Fruit fly (Drosophila melanogaster): Measurements from ENCODE around the gene Poxm.

Gene Poxm

dm6 chr3R:8355579-8355978 lies 22.0 kb upstream of the Poxm start (continued):
- TF ChIP-seq dmrt11E (tag; optimal IDR thresholded peaks at IDR 0.05) (peak; percentile 57), CG14014 (GFP tag; IDR thresholded peaks at IDR 0.05) (peak; percentile 96), jigr1 (GFP tag; IDR thresholded peaks at IDR 0.05) (peak; percentile 67; the same call in 2 of the 3 replicates), dmrt99B (tag; optimal IDR thresholded peaks at IDR 0.05) (peak; percentile 94), bcd (GFP tag; optimal IDR thresholded peaks at IDR 0.05) (peak; percentile 93), NK7.1 (GFP tag; optimal IDR thresholded peaks at IDR 0.05) (peak; percentile 97), Oli (tag; optimal IDR thresholded peaks at IDR 0.05) (peak; percentile 93), CG17568 (GFP tag; optimal IDR thresholded peaks at IDR 0.05) (peak; percentile 94), CG1529 (GFP tag; optimal IDR thresholded peaks at IDR 0.05) (peak; percentile 77), fru (optimal IDR thresholded peaks at IDR 0.05) (no peak), CG33557 (GFP tag; optimal IDR thresholded peaks at IDR 0.05) (peak; percentile 36), sd (tag; optimal IDR thresholded peaks at IDR 0.05) (peak; percentile 90), CG1603 (tag; optimal IDR thresholded peaks at IDR 0.05) (peak; percentile 96), ash1 (GFP tag; optimal IDR thresholded peaks at IDR 0.05) (peak; percentile 70), Awh (GFP tag; IDR thresholded peaks at IDR 0.05) (peak; percentile 90), Eip74EF (GFP tag; optimal IDR thresholded peaks at IDR 0.05) (peak in 1 of 2 experiments; percentile 81), toy (GFP tag; IDR thresholded peaks at IDR 0.05) (peak; percentile 79), CG9817 (tag; optimal IDR thresholded peaks at IDR 0.05) (peak; percentile 96), CG32532 (GFP tag; IDR thresholded peaks at IDR 0.05) (peak; percentile 98), Dek (tag; optimal IDR thresholded peaks at IDR 0.05) (peak; percentile 97), HLH3B (GFP tag; IDR thresholded peaks at IDR 0.05) (peak; percentile 94), trem (tag; optimal IDR thresholded peaks at IDR 0.05) (peak; percentile 83), HmgD (GFP tag; optimal IDR thresholded peaks at IDR 0.05) (peak; percentile 94), Vsx1 (GFP tag; optimal IDR thresholded peaks at IDR 0.05) (peak; percentile 91), Med (GFP tag) (peak; percentile 100), Hr3 (GFP tag; optimal IDR thresholded peaks at IDR 0.05) (peak; percentile 93), CG30020 (tag; optimal IDR thresholded peaks at IDR 0.05) (peak; percentile 17), ttk (GFP tag; IDR thresholded peaks at IDR 0.05) (peak; percentile 90), CG5953 (GFP tag; IDR thresholded peaks at IDR 0.05) (peak; percentile 90), CG14441 (GFP tag; IDR thresholded peaks at IDR 0.05) (peak; percentile 94), fd64A (GFP tag; optimal IDR thresholded peaks at IDR 0.05) (peak; percentile 66), CG43689 (GFP tag; IDR thresholded peaks at IDR 0.05) (peak; percentile 76), HLHmδ (GFP tag; optimal IDR thresholded peaks at IDR 0.05) (no peak), Camta (GFP tag; optimal IDR thresholded peaks at IDR 0.05) (peak; percentile 96), gcm (GFP tag; optimal IDR thresholded peaks at IDR 0.05) (peak; percentile 83), rib (GFP tag; IDR thresholded peaks at IDR 0.05) (peak; percentile 96), CG14710 (tag; optimal IDR thresholded peaks at IDR 0.05) (peak; percentile 80), btn (GFP tag; optimal IDR thresholded peaks at IDR 0.05) (peak; percentile 74), oc (tag; optimal IDR thresholded peaks at IDR 0.05) (peak; percentile 93), CG14050 (GFP tag; IDR thresholded peaks at IDR 0.05) (peak; percentile 91), Fer1 (GFP tag; optimal IDR thresholded peaks at IDR 0.05) (peak; percentile 97), CG3847 (GFP tag; IDR thresholded peaks at IDR 0.05) (peak; percentile 96), ab (GFP tag; optimal IDR thresholded peaks at IDR 0.05) (peak; percentile 73), CG11696 (GFP tag; IDR thresholded peaks at IDR 0.05) (peak; percentile 84), CG6854 (GFP tag; optimal IDR thresholded peaks at IDR 0.05) (peak; percentile 93), crol (GFP tag; IDR thresholded peaks at IDR 0.05) (peak; percentile 58), CG11398 (GFP tag; optimal IDR thresholded peaks at IDR 0.05) (peak; percentile 88), aop (GFP tag; IDR thresholded peaks at IDR 0.05) (peak; percentile 69), fd102C (GFP tag; optimal IDR thresholded peaks at IDR 0.05) (no peak), CG3281 (GFP tag; optimal IDR thresholded peaks at IDR 0.05) (peak; percentile 96), bigmax (GFP tag; optimal IDR thresholded peaks at IDR 0.05) (peak; percentile 42)
